Fruit fly (Drosophila melanogaster) S2 (cell line): ENCODE data around the gene Ssdp.

Source experiments
- CG8478 ChIP-seq: fragments of >200 bp; optimal IDR thresholded peaks from 2 replicates; lab custom pipeline; 2018
- CTCF ChIP-seq, 2 experiments: fragments of >200 bp; optimal IDR thresholded peaks; 2 replicates each; lab custom pipeline; 2018

DNA sequence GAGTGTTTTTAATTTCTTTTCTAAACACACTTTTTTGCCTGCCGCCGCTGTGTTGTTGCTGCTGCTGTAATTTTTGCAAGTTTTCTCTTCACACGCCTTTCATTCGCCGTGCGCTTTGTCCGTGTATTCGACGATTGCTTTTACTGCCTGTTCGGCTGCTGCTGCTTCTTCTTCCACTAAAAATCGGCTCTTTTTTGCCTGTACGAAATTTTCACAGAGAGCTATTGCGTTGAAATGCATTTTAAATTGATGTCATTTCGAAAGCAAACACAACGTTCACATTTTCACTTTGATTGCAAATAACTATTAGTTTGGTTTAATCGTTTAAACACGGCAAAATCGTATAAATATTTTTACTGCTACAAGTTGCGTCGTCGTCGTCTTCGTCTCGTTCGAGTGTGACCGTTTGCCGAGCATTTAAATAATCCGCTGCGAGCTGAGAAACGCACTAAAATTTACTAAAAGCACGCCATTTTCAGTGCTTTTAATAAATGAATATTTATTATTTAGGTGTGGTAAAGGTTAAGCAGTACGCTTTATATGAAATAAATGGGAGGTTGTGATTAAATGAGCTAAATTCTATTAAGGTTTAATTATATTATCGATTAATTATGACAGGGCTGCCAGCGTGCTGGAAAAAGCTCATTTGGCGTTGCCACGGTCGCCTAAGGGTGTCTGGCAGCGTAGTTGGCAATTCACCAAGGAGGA is at the start of gene Ssdp, which contains the start of gene CG7985:
- TF ChIP-seq CG8478 (no peak), CTCF (optimal IDR thresholded peaks at IDR 0.05; lab: Kevin White, UChicago) (no peak)
